Fruit fly (Drosophila melanogaster) whole organism, embryonic: ENCODE results near the gene gkt.

Experiments used
- B-H1 ChIP-seq: fragments of 200-800 bp; sonication (Bioruptor generic); IDR thresholded peaks from 3 replicates; pipeline ENCODE4 v1.3.6; 2022; ENCODE audit warnings: missing biosample characterization, missing genetic modification characterization
- BEAF-32 ChIP-seq: fragments of 200-800 bp; sonication (Bioruptor generic); optimal IDR thresholded peaks from 3 replicates; lab custom pipeline; 2017; ENCODE audit warnings: missing biosample characterization, missing genetic modification characterization, mild to moderate bottlenecking, moderate library complexity, missing genetic modification reagents
- CG10565 ChIP-seq: fragments of 200-800 bp; sonication (Bioruptor generic); optimal IDR thresholded peaks from 3 replicates; lab custom pipeline; 2016; ENCODE audit warnings: missing biosample characterization, mild to moderate bottlenecking, missing genetic modification characterization
- CG12659 ChIP-seq: fragments of 200-800 bp; sonication (Bioruptor generic); optimal IDR thresholded peaks from 3 replicates; lab custom pipeline; 2017; ENCODE audit warnings: mild to moderate bottlenecking, missing biosample characterization, missing genetic modification reagents, missing genetic modification characterization
- CG13287 ChIP-seq: fragments of 200-800 bp; sonication (Bioruptor generic); IDR thresholded peaks from 2 replicates; pipeline ENCODE4 v1.3.6; 2022; ENCODE audit warnings: missing biosample characterization, missing genetic modification characterization; ENCODE audit not compliant: partially characterized antibody
- CG14050 ChIP-seq: fragments of 200-800 bp; sonication (Bioruptor generic); IDR thresholded peaks from 3 replicates; pipeline ENCODE4 v1.3.6; 2022; ENCODE audit warnings: missing biosample characterization, missing genetic modification characterization
- CG14667 ChIP-seq: fragments of 200-800 bp; sonication (Bioruptor generic); IDR thresholded peaks from 2 replicates; pipeline ENCODE4 v1.3.6; 2022; ENCODE audit warnings: missing biosample characterization, missing genetic modification characterization
- CG14860 ChIP-seq: fragments of 200-800 bp; sonication (Bioruptor generic); IDR thresholded peaks from 3 replicates; pipeline ENCODE4 v1.3.6; 2022; ENCODE audit warnings: missing biosample characterization, missing genetic modification characterization; ENCODE audit not compliant: partially characterized antibody
- CG17385 ChIP-seq: fragments of 200-800 bp; sonication (Bioruptor generic); optimal IDR thresholded peaks from 3 replicates; lab custom pipeline; 2018; ENCODE audit warnings: missing biosample characterization, mild to moderate bottlenecking, missing genetic modification characterization
- CG17829 ChIP-seq: fragments of 200-800 bp; optimal IDR thresholded peaks from 2 replicates; lab custom pipeline; 2019; ENCODE audit warnings: missing biosample characterization, mild to moderate bottlenecking, missing genetic modification characterization, moderate library complexity
- CG2712 ChIP-seq: fragments of 200-800 bp; optimal IDR thresholded peaks from 3 replicates; lab custom pipeline; 2019; ENCODE audit warnings: missing biosample characterization, mild to moderate bottlenecking, missing genetic modification characterization, moderate library complexity
- CG42726 ChIP-seq: fragments of 200-800 bp; sonication (Bioruptor generic); IDR thresholded peaks from 2 replicates; pipeline ENCODE4 v1.3.6; 2022; ENCODE audit warnings: missing biosample characterization, missing genetic modification characterization; ENCODE audit not compliant: partially characterized antibody
- CG4360 ChIP-seq: fragments of 200-800 bp; sonication (Bioruptor generic); IDR thresholded peaks from 2 replicates; pipeline ENCODE4 v1.3.6; 2022; ENCODE audit warnings: missing biosample characterization, missing genetic modification characterization
- CG4617 ChIP-seq: fragments of 200-800 bp; sonication (Bioruptor generic); optimal IDR thresholded peaks from 3 replicates; lab custom pipeline; 2016; ENCODE audit warnings: missing biosample characterization, missing genetic modification characterization, borderline replicate concordance
- CG5953 ChIP-seq: fragments of 200-800 bp; sonication (Bioruptor generic); IDR thresholded peaks from 2 replicates; pipeline ENCODE4 v1.3.6; 2022; ENCODE audit warnings: missing biosample characterization, missing genetic modification characterization
- CG6791 ChIP-seq: fragments of 200-800 bp; sonication (Bioruptor generic); IDR thresholded peaks from 3 replicates; pipeline ENCODE4 v1.3.6; 2022; ENCODE audit warnings: missing biosample characterization, missing genetic modification characterization; ENCODE audit not compliant: partially characterized antibody
- CG7271 ChIP-seq: fragments of 200-800 bp; sonication (Bioruptor generic); optimal IDR thresholded peaks from 2 replicates; lab custom pipeline; 2018; ENCODE audit warnings: missing biosample characterization, mild to moderate bottlenecking, missing genetic modification characterization, moderate library complexity
- CG7839 ChIP-seq: fragments of 200-800 bp; sonication (Bioruptor generic); optimal IDR thresholded peaks from 3 replicates; lab custom pipeline; 2018; ENCODE audit warnings: missing biosample characterization, mild to moderate bottlenecking, missing genetic modification characterization, moderate library complexity
- CG8290 ChIP-seq, 3 experiments: fragments of 200-800 bp; sonication (Bioruptor generic); optimal IDR thresholded peaks; 2 replicates each; lab custom pipeline; 2016 to 2019; ENCODE audit warnings: missing biosample characterization in 3 of 3, missing genetic modification characterization in 3 of 3, mild to moderate bottlenecking in 2 of 3, moderate library complexity in 1 of 3
- CG9932 ChIP-seq: fragments of 200-800 bp; sonication (Bioruptor generic); IDR thresholded peaks from 2 replicates; pipeline ENCODE4 v1.3.6; 2022; ENCODE audit warnings: missing biosample characterization, missing genetic modification characterization
- CrebB ChIP-seq: fragments of 200-800 bp; sonication (Bioruptor generic); optimal IDR thresholded peaks from 3 replicates; lab custom pipeline; 2018; ENCODE audit warnings: missing biosample characterization, mild to moderate bottlenecking, missing genetic modification characterization
- Deaf1 ChIP-seq: fragments of 200-800 bp; optimal IDR thresholded peaks from 3 replicates; lab custom pipeline; 2019; ENCODE audit warnings: missing biosample characterization, mild to moderate bottlenecking, missing genetic modification characterization, moderate library complexity
- Dll ChIP-seq: fragments of 200-800 bp; sonication (Bioruptor generic); IDR thresholded peaks from 4 replicates; pipeline ENCODE4 v1.3.6; 2022; ENCODE audit warnings: missing biosample characterization, missing genetic modification characterization; ENCODE audit not compliant: partially characterized antibody
- Dref ChIP-seq: fragments of 200-800 bp; sonication (Bioruptor generic); IDR thresholded peaks from 2 replicates; pipeline ENCODE4 v1.3.6; 2022; ENCODE audit warnings: missing biosample characterization, missing genetic modification characterization
- Fer3 ChIP-seq: fragments of 200-800 bp; sonication (Bioruptor generic); optimal IDR thresholded peaks from 2 replicates; lab custom pipeline; 2018; ENCODE audit warnings: missing biosample characterization, mild to moderate bottlenecking, missing genetic modification characterization, moderate library complexity
- HLH4C ChIP-seq: fragments of 200-800 bp; sonication (Bioruptor generic); IDR thresholded peaks from 3 replicates; pipeline ENCODE4 v1.3.6; 2022; ENCODE audit warnings: missing biosample characterization, missing genetic modification characterization; ENCODE audit not compliant: partially characterized antibody
- MTF-1 ChIP-seq: fragments of 200-800 bp; sonication (Bioruptor generic); optimal IDR thresholded peaks from 2 replicates; lab custom pipeline; 2018; ENCODE audit warnings: missing biosample characterization, mild to moderate bottlenecking, missing genetic modification characterization, borderline replicate concordance
- Med ChIP-seq: fragments of 200-800 bp; sonication (Bioruptor generic); peaks from one replicate; lab custom pipeline; 2016; ENCODE audit warnings: missing biosample characterization, missing genetic modification characterization, mild to moderate bottlenecking, inconsistent platforms, moderate library complexity
- Pdp1 ChIP-seq, 2 experiments: fragments of 200-800 bp; sonication (Bioruptor generic); optimal IDR thresholded peaks; 3 replicates each; lab custom pipeline; 2016; ENCODE audit warnings: missing biosample characterization in 2 of 2, missing genetic modification characterization in 2 of 2, mild to moderate bottlenecking in 1 of 2, moderate library complexity in 1 of 2
- Scr ChIP-seq: fragments of 200-800 bp; sonication (Bioruptor generic); IDR thresholded peaks from 2 replicates; pipeline ENCODE4 v1.3.6; 2022; ENCODE audit warnings: missing biosample characterization, missing genetic modification characterization; ENCODE audit not compliant: partially characterized antibody
- amos ChIP-seq: fragments of 200-800 bp; sonication (Bioruptor generic); IDR thresholded peaks from 2 replicates; pipeline ENCODE4 v1.3.6; 2022; ENCODE audit warnings: missing biosample characterization, missing genetic modification characterization; ENCODE audit not compliant: partially characterized antibody
- ap ChIP-seq: fragments of 200-800 bp; sonication (Bioruptor generic); IDR thresholded peaks from 2 replicates; pipeline ENCODE4 v1.3.6; 2022; ENCODE audit warnings: missing biosample characterization, missing genetic modification characterization
- crp ChIP-seq, 2 experiments: fragments of 200-800 bp; sonication (Bioruptor generic); optimal IDR thresholded peaks; 2 replicates in 1 of 2; 3 replicates in 1 of 2; lab custom pipeline; 2017; ENCODE audit warnings: missing biosample characterization in 2 of 2, missing genetic modification characterization in 2 of 2, mild to moderate bottlenecking in 1 of 2, moderate library complexity in 1 of 2
- ham ChIP-seq: fragments of 200-800 bp; sonication (Bioruptor generic); IDR thresholded peaks from 2 replicates; pipeline ENCODE4 v1.3.6; 2022; ENCODE audit warnings: missing biosample characterization, missing genetic modification characterization
- her ChIP-seq: fragments of 200-800 bp; sonication (Bioruptor generic); optimal IDR thresholded peaks from 2 replicates; lab custom pipeline; 2016; ENCODE audit warnings: missing biosample characterization, missing genetic modification characterization
- kay ChIP-seq: fragments of 200-800 bp; sonication (Bioruptor generic); optimal IDR thresholded peaks from 2 replicates; lab custom pipeline; 2016; ENCODE audit warnings: missing biosample characterization, missing genetic modification characterization
- lmd ChIP-seq: fragments of 200-800 bp; sonication (Bioruptor generic); IDR thresholded peaks from 2 replicates; pipeline ENCODE4 v1.3.6; 2022; ENCODE audit warnings: missing biosample characterization, missing genetic modification characterization
- mam ChIP-seq: fragments of 200-800 bp; sonication (Bioruptor generic); optimal IDR thresholded peaks from 3 replicates; lab custom pipeline; 2016; ENCODE audit warnings: missing biosample characterization, missing genetic modification characterization
- p53 ChIP-seq: fragments of 200-800 bp; sonication (Bioruptor generic); optimal IDR thresholded peaks from 2 replicates; lab custom pipeline; 2016; ENCODE audit warnings: missing biosample characterization, missing genetic modification characterization
- pb ChIP-seq: fragments of 200-800 bp; sonication (Bioruptor generic); optimal IDR thresholded peaks from 3 replicates; lab custom pipeline; 2016; ENCODE audit warnings: missing biosample characterization, missing genetic modification characterization
- pzg ChIP-seq: fragments of 200-800 bp; sonication (Bioruptor generic); optimal IDR thresholded peaks from 3 replicates; lab custom pipeline; 2018; ENCODE audit warnings: missing biosample characterization, mild to moderate bottlenecking, missing genetic modification characterization, moderate library complexity
- sens-2 ChIP-seq: fragments of 200-800 bp; sonication (Bioruptor generic); IDR thresholded peaks from 2 replicates; pipeline ENCODE4 v1.3.6; 2022; ENCODE audit warnings: missing biosample characterization, missing genetic modification characterization
- slbo ChIP-seq: fragments of 200-800 bp; sonication (Bioruptor generic); IDR thresholded peaks from 2 replicates; pipeline ENCODE4 v1.3.6; 2022; ENCODE audit warnings: missing biosample characterization, missing genetic modification characterization
- slou ChIP-seq: fragments of 200-800 bp; sonication (Bioruptor generic); optimal IDR thresholded peaks from 3 replicates; lab custom pipeline; 2016; ENCODE audit warnings: missing biosample characterization, missing genetic modification characterization
- sna ChIP-seq: fragments of 200-800 bp; sonication (Bioruptor generic); IDR thresholded peaks from 2 replicates; pipeline ENCODE4 v1.3.6; 2022; ENCODE audit warnings: missing biosample characterization, missing genetic modification characterization; ENCODE audit not compliant: partially characterized antibody
- tgo ChIP-seq: fragments of 200-800 bp; sonication (Bioruptor generic); IDR thresholded peaks from 3 replicates; pipeline ENCODE4 v1.3.6; 2022; ENCODE audit warnings: missing biosample characterization, missing genetic modification characterization
- tio ChIP-seq: fragments of 200-800 bp; sonication (Bioruptor generic); optimal IDR thresholded peaks from 2 replicates; lab custom pipeline; 2017; ENCODE audit warnings: missing biosample characterization, missing genetic modification characterization, inconsistent platforms
- tna ChIP-seq: fragments of 200-800 bp; sonication (Bioruptor generic); IDR thresholded peaks from 2 replicates; pipeline ENCODE4 v1.3.6; 2022; ENCODE audit warnings: missing biosample characterization, missing genetic modification characterization; ENCODE audit not compliant: partially characterized antibody
- unc-4 ChIP-seq: fragments of 200-800 bp; sonication (Bioruptor generic); IDR thresholded peaks from 2 replicates; pipeline ENCODE4 v1.3.6; 2022; ENCODE audit warnings: missing biosample characterization, missing genetic modification characterization; ENCODE audit not compliant: partially characterized antibody

gkt gene

dm6 chr2L:3145470-3145869, 14.3 kb upstream of the gkt start, which contains the start of gene ND-B14.5B (continued):
- peak; percentile 5 for TF ChIP-seq Med (GFP tag; lab: Kevin White, UChicago)
- TF ChIP-seq CG42726 (GFP tag; lab: Robert Waterston, UW) = peak; percentile 63; the same call in 1 of the 2 replicates
- TF ChIP-seq ham (GFP tag; lab: Robert Waterston, UW) = no peak
- no peak for TF ChIP-seq slbo (GFP tag; lab: Robert Waterston, UW)
- no peak for TF ChIP-seq CG4360
- no peak for TF ChIP-seq pb (GFP tag; lab: Kevin White, UChicago)
- TF ChIP-seq HLH4C (GFP tag; lab: Robert Waterston, UW) = peak; percentile 63; the same call in 2 of the 3 replicates
- no peak for TF ChIP-seq CG10565 (GFP tag; lab: Kevin White, UChicago)
- no peak for TF ChIP-seq CG7839 (tag; lab: Kevin White, UChicago)
- no peak for TF ChIP-seq CG17385
- TF ChIP-seq CG14860 (GFP tag; lab: Robert Waterston, UW) = peak; percentile 61
- TF ChIP-seq unc-4 (GFP tag; lab: Robert Waterston, UW) = peak; percentile 75
- TF ChIP-seq MTF-1 (GFP tag; lab: Kevin White, UChicago) = no peak
- TF ChIP-seq CG7271 = no peak
- TF ChIP-seq CrebB = no peak
- no peak for TF ChIP-seq B-H1 (GFP tag; lab: Robert Waterston, UW)
- TF ChIP-seq Dll = peak; percentile 81
- no peak for TF ChIP-seq CG8290 (GFP tag; optimal IDR thresholded peaks at IDR 0.05; lab: Kevin White, UChicago)
- peak in 1 of 2 experiments; percentile 1 for TF ChIP-seq CG8290 (tag; optimal IDR thresholded peaks at IDR 0.05; lab: Kevin White, UChicago)
- TF ChIP-seq tna = peak; percentile 46
- no peak for TF ChIP-seq CG14667 (GFP tag; lab: Robert Waterston, UW)
- no peak for TF ChIP-seq CG5953
- TF ChIP-seq Deaf1 (tag; lab: Kevin White, UChicago) = no peak
- peak in 1 of 2 experiments; percentile 97 for TF ChIP-seq Pdp1 (GFP tag; optimal IDR thresholded peaks at IDR 0.05; lab: Kevin White, UChicago)
- no peak for TF ChIP-seq Fer3 (tag; lab: Kevin White, UChicago)
- no peak for TF ChIP-seq CG4617 (GFP tag; lab: Kevin White, UChicago)
- TF ChIP-seq sna (GFP tag; lab: Robert Waterston, UW) = peak; percentile 36
- TF ChIP-seq CG17829 (tag; lab: Kevin White, UChicago) = no peak
- TF ChIP-seq CG2712 = peak; percentile 17
- TF ChIP-seq kay (GFP tag; lab: Kevin White, UChicago) = no peak
- TF ChIP-seq slou = no peak
- peak; percentile 82 for TF ChIP-seq CG13287 (GFP tag; lab: Robert Waterston, UW)
- TF ChIP-seq CG12659 = peak; percentile 5
- TF ChIP-seq her = no peak
- peak; percentile 59 for TF ChIP-seq pzg (GFP tag; lab: Kevin White, UChicago)
- TF ChIP-seq tio = no peak
- no peak for TF ChIP-seq crp (GFP tag; optimal IDR thresholded peaks at IDR 0.05; lab: Kevin White, UChicago)
- TF ChIP-seq mam (GFP tag; lab: Kevin White, UChicago) = no peak
- peak; percentile 76; the same call in 2 of the 3 replicates for TF ChIP-seq CG6791 (GFP tag; lab: Robert Waterston, UW)
- no peak for TF ChIP-seq sens-2 (GFP tag; lab: Robert Waterston, UW)
- peak; percentile 73 for TF ChIP-seq Dref (GFP tag; lab: Robert Waterston, UW)
- TF ChIP-seq lmd (GFP tag; lab: Robert Waterston, UW) = no peak
- TF ChIP-seq tgo (GFP tag; lab: Robert Waterston, UW) = no peak
- no peak for TF ChIP-seq CG9932 (GFP tag; lab: Robert Waterston, UW)
- TF ChIP-seq amos = peak; percentile 81
- TF ChIP-seq BEAF-32 = peak; percentile 79
- no peak for TF ChIP-seq ap (GFP tag; lab: Robert Waterston, UW)
- TF ChIP-seq p53 = no peak
- no peak for TF ChIP-seq CG14050 (GFP tag; lab: Robert Waterston, UW)
- peak; percentile 77 for TF ChIP-seq Scr
